Worm (Caenorhabditis elegans) whole organism, L1 larva: ENCODE results near the gene trm-1.

ENCODE experiments used
- F16B12.6 ChIP-seq: fragments of 150-350 bp; optimal IDR thresholded peaks from 2 replicates; lab custom pipeline; 2014; ENCODE audit warnings: missing biosample characterization, missing genetic modification characterization
- blmp-1 ChIP-seq: fragments of 150-350 bp; optimal IDR thresholded peaks from 2 replicates; lab custom pipeline; 2014; ENCODE audit warnings: missing biosample characterization, missing genetic modification characterization
- ceh-63 ChIP-seq: fragments of 200-800 bp; sonication (Bioruptor generic); optimal IDR thresholded peaks from 2 replicates; lab custom pipeline; 2018; ENCODE audit warnings: mild to moderate bottlenecking, missing genetic modification characterization, missing compliant biosample characterization
- egl-13 ChIP-seq: sonication (generic microtip); optimal IDR thresholded peaks from 2 replicates; lab custom pipeline; 2016; ENCODE audit warnings: missing genotype, missing genetic modification reagents, missing genetic modification characterization, missing compliant biosample characterization
- fos-1 ChIP-seq: fragments of 150-350 bp; optimal IDR thresholded peaks from 2 replicates; lab custom pipeline; 2014; ENCODE audit warnings: missing biosample characterization, missing genetic modification characterization
- mdl-1 ChIP-seq, 2 experiments: fragments of 150-350 bp; optimal IDR thresholded peaks; 2 replicates each; lab custom pipeline; 2014 to 2017; ENCODE audit warnings: missing biosample characterization in 2 of 2, missing genetic modification characterization in 2 of 2, inconsistent platforms in 1 of 2
- nhr-20 ChIP-seq: sonication (generic microtip); optimal IDR thresholded peaks from 2 replicates; lab custom pipeline; 2016; ENCODE audit warnings: mild to moderate bottlenecking, missing genetic modification characterization, missing compliant biosample characterization
- pqm-1 ChIP-seq: sonication (generic microtip); optimal IDR thresholded peaks from 3 replicates; lab custom pipeline; 2017; ENCODE audit warnings: missing biosample characterization, missing genetic modification characterization
- snpc-4 ChIP-seq: fragments of 150-350 bp; optimal IDR thresholded peaks from 2 replicates; lab custom pipeline; 2014; ENCODE audit warnings: missing biosample characterization, missing genetic modification characterization
- sox-4 ChIP-seq: sonication (generic microtip); optimal IDR thresholded peaks from 2 replicates; lab custom pipeline; 2016; ENCODE audit warnings: missing genetic modification characterization, missing compliant biosample characterization
- sptf-1 ChIP-seq: fragments of 150-350 bp; optimal IDR thresholded peaks from 2 replicates; lab custom pipeline; 2014; ENCODE audit warnings: missing biosample characterization, missing genetic modification characterization

ce11 chrV:14210743-14211142 lies 25.3 kb upstream of the trm-1 start, which contains the start of gene str-230:
- TF ChIP-seq sptf-1 (tag; lab: Kevin White, UChicago) (no peak), snpc-4 (no peak), sox-4 (tag; lab: Kevin White, UChicago) (no peak), ceh-63 (GFP tag; lab: Kevin White, UChicago) (no peak), pqm-1 (tag; lab: Kevin White, UChicago) (no peak), egl-13 (tag; lab: Kevin White, UChicago) (no peak), nhr-20 (tag; lab: Kevin White, UChicago) (no peak), F16B12.6 (tag; lab: Kevin White, UChicago) (no peak), fos-1 (tag; lab: Kevin White, UChicago) (no peak), mdl-1 (tag; optimal IDR thresholded peaks at IDR 0.05; lab: Kevin White, UChicago) (no peak), blmp-1 (no peak)
